Worm (Caenorhabditis elegans): Measurements from ENCODE around the gene H28G03.2.

The H28G03.2 gene

ce11 chrX:5209429-5209828 is 3.9 kb downstream of the H28G03.2 start (continued):
- no peak for TF ChIP-seq nhr-76 (tag; optimal IDR thresholded peaks at IDR 0.05)
- 0 out of 2 replicates have a peak, but pooled peaks have one; percentile 26 for TF ChIP-seq hmg-1.1 (GFP tag; IDR thresholded peaks at IDR 0.05)
- no peak for TF ChIP-seq nhr-42 (GFP tag; IDR thresholded peaks at IDR 0.05)
- no peak for TF ChIP-seq arid-1 (GFP tag; conservative IDR thresholded peaks at IDR 0.05)
- no peak for TF ChIP-seq nhr-102 (tag; optimal IDR thresholded peaks at IDR 0.05)
- peak; percentile 93 for TF ChIP-seq aha-1 (tag)

ce11 chrX:5210524-5210923 is 5.0 kb downstream of the H28G03.2 start:
- TF ChIP-seq lsy-2 (tag; optimal IDR thresholded peaks at IDR 0.05) (peak in 1 of 2 experiments; percentile 11), hmg-1.1 (GFP tag; IDR thresholded peaks at IDR 0.05) (peak; percentile 34; the same call in 1 of the 2 replicates), unc-62 (GFP tag; optimal IDR thresholded peaks at IDR 0.05 in 1 of 2) (peak in 1 of 2 experiments; percentile 56), unc-62 (tag; optimal IDR thresholded peaks at IDR 0.05) (no peak), ctbp-1 (GFP tag; IDR thresholded peaks at IDR 0.05) (0 out of 2 replicates have a peak, but pooled peaks have one; percentile 44), mes-2 (tag; optimal IDR thresholded peaks at IDR 0.05; ENCODE audit: poor library complexity, severe bottlenecking) (peak; percentile 11), ztf-7 (tag; optimal IDR thresholded peaks at IDR 0.05) (no peak), hif-1 (tag; optimal IDR thresholded peaks at IDR 0.05) (peak in 1 of 2 experiments; percentile 4), dmd-6 (GFP tag; IDR thresholded peaks at IDR 0.05) (0 out of 2 replicates have a peak, but pooled peaks have one; percentile 10), aha-1 (tag) (peak; percentile 90), hlh-30 (tag; optimal IDR thresholded peaks at IDR 0.05; ENCODE audit: insufficient read depth) (no peak), egl-43 (GFP tag; IDR thresholded peaks at IDR 0.05) (no peak), mep-1 (tag; optimal IDR thresholded peaks at IDR 0.05) (peak; percentile 42), pha-4 (GFP tag; IDR thresholded peaks at IDR 0.05) (no peak), pha-4 (tag; optimal IDR thresholded peaks at IDR 0.05) (peak; percentile 30)

- TF ChIP-seq dmd-8 (GFP tag; IDR thresholded peaks at IDR 0.05), result no peak
- peak; percentile 46 for TF ChIP-seq hlh-11 (tag; optimal IDR thresholded peaks at IDR 0.05)
- peak; percentile 36 for TF ChIP-seq dmd-6 (GFP tag; IDR thresholded peaks at IDR 0.05)
- TF ChIP-seq mxl-3 (GFP tag; optimal IDR thresholded peaks at IDR 0.05), result peak; percentile 34
- no peak for TF ChIP-seq snpc-4 (tag; optimal IDR thresholded peaks at IDR 0.05)
- no peak for TF ChIP-seq ZK546.5 (tag; optimal IDR thresholded peaks at IDR 0.05)
- TF ChIP-seq zip-2 (tag; optimal IDR thresholded peaks at IDR 0.05), result no peak
- no peak for TF ChIP-seq F10B5.3 (tag; optimal IDR thresholded peaks at IDR 0.05)
- no peak for TF ChIP-seq daf-16 (GFP tag; optimal IDR thresholded peaks at IDR 0.05)
- peak; percentile 6 for TF ChIP-seq daf-16 (tag; optimal IDR thresholded peaks at IDR 0.05)
- TF ChIP-seq nhr-28 (tag; optimal IDR thresholded peaks at IDR 0.05), result peak; percentile 30
- TF ChIP-seq dve-1 (tag; optimal IDR thresholded peaks at IDR 0.05; ENCODE audit: insufficient read depth), result peak; percentile 28
- TF ChIP-seq lir-3 (tag; optimal IDR thresholded peaks at IDR 0.05), result no peak
- no peak for TF ChIP-seq nhr-10 (tag; optimal IDR thresholded peaks at IDR 0.05)
- no peak for TF ChIP-seq dpl-1 (GFP tag; optimal IDR thresholded peaks at IDR 0.05)
- peak; percentile 82 for TF ChIP-seq aha-1 (tag)
- no peak for TF ChIP-seq php-3 (GFP tag; IDR thresholded peaks at IDR 0.05)
- no peak for TF ChIP-seq aly-2 (tag; optimal IDR thresholded peaks at IDR 0.05)
- TF ChIP-seq ZK337.2 (GFP tag; IDR thresholded peaks at IDR 0.05), result no peak
- TF ChIP-seq zfp-2 (tag; optimal IDR thresholded peaks at IDR 0.05), result no peak
Measured at ce11 chrX:5210927-5211655, 5.5 kb downstream of the H28G03.2 start.

Measured in whole organism, L4 larva.